Worm (Caenorhabditis elegans): ENCODE measurements around the gene Y32F6B.9.

- TF ChIP-seq nhr-10 (tag; optimal IDR thresholded peaks at IDR 0.05) (no peak), unc-62 (GFP tag; optimal IDR thresholded peaks at IDR 0.05 in 1 of 2) (no peak), unc-62 (tag; optimal IDR thresholded peaks at IDR 0.05) (no peak), set-16 (GFP tag; IDR thresholded peaks at IDR 0.05) (no peak), unc-130 (GFP tag; optimal IDR thresholded peaks at IDR 0.05) (no peak), dpl-1 (GFP tag; optimal IDR thresholded peaks at IDR 0.05) (no peak)
These were observed 14.3 kb upstream of the Y32F6B.9 start for ce11 chrV:10464160-10464559.
